Worm (Caenorhabditis elegans) whole organism, young adult: Measurements from ENCODE around the gene sos-1.

ENCODE experiments used
- K12H6.12 ChIP-seq: fragments of 200-800 bp; sonication (Bioruptor generic); optimal IDR thresholded peaks from 2 replicates; lab custom pipeline; 2018; ENCODE audit warnings: mild to moderate bottlenecking, missing genetic modification characterization, missing compliant biosample characterization
- Y79H2A.3 ChIP-seq: fragments of 200-800 bp; sonication (Bioruptor generic); conservative IDR thresholded peaks from 2 replicates; pipeline ENCODE4 v1.3.6; 2022; ENCODE audit warnings: missing genetic modification reagents, missing genetic modification characterization, missing compliant biosample characterization
- dpl-1 ChIP-seq: fragments of 150-350 bp; optimal IDR thresholded peaks from 2 replicates; lab custom pipeline; 2014; ENCODE audit warnings: missing biosample characterization, missing genetic modification reagents, missing genetic modification characterization
- him-1 ChIP-seq: sonication (generic microtip); optimal IDR thresholded peaks from 2 replicates; lab custom pipeline; 2016; ENCODE audit warnings: missing genotype, missing genetic modification reagents, missing genetic modification characterization, missing compliant biosample characterization
- nhr-179 ChIP-seq: sonication (generic microtip); optimal IDR thresholded peaks from 2 replicates; lab custom pipeline; 2016; ENCODE audit warnings: mild to moderate bottlenecking, missing genetic modification characterization, missing compliant biosample characterization
- snpc-1.1 ChIP-seq: sonication (generic microtip); optimal IDR thresholded peaks from 2 replicates; lab custom pipeline; 2017; ENCODE audit warnings: missing genetic modification characterization, mild to moderate bottlenecking, missing compliant biosample characterization, antibody characterized with exemption, moderate library complexity, missing genotype, missing genetic modification reagents; ENCODE audit not compliant: insufficient read depth
- snpc-3.4 ChIP-seq: sonication (generic microtip); optimal IDR thresholded peaks from 2 replicates; lab custom pipeline; 2017; ENCODE audit warnings: missing genetic modification characterization, mild to moderate bottlenecking, missing compliant biosample characterization, antibody characterized with exemption, moderate library complexity, missing genotype, missing genetic modification reagents
- snpc-4 ChIP-seq, 5 experiments: fragments of 150-350 bp in 1 of 5; sonication (generic microtip) in 4 of 5; optimal IDR thresholded peaks; 2 replicates each; lab custom pipeline; 2014 to 2018; ENCODE audit warnings: missing genetic modification characterization in 5 of 5, missing biosample characterization in 3 of 5, antibody characterized with exemption in 2 of 5, mild to moderate bottlenecking in 2 of 5, missing compliant biosample characterization in 2 of 5, missing genotype in 2 of 5, moderate library complexity in 2 of 5, missing genetic modification reagents in 1 of 5
- zim-3 ChIP-seq: sonication (generic microtip); optimal IDR thresholded peaks from 2 replicates; lab custom pipeline; 2017; ENCODE audit warnings: mild to moderate bottlenecking, missing genetic modification characterization, moderate library complexity, missing compliant biosample characterization

ce11 chrV:4483049-4483507 lies 66.0 kb downstream of the sos-1 start, which contains the start of gene exc-15:
- TF ChIP-seq K12H6.12 (tag; lab: Kevin White, UChicago) (no peak), snpc-4 (GFP tag; optimal IDR thresholded peaks at IDR 0.05; lab: Kevin White, UChicago) (no peak), snpc-4 (tag; optimal IDR thresholded peaks at IDR 0.05; lab: Kevin White, UChicago) (no peak), zim-3 (tag; lab: Kevin White, UChicago) (no peak), snpc-1.1 (tag; lab: Kevin White, UChicago) (no peak), Y79H2A.3 (GFP tag; lab: Robert Waterston, UW) (no peak), nhr-179 (no peak), dpl-1 (GFP tag; lab: Kevin White, UChicago) (no peak), snpc-3.4 (tag; lab: Kevin White, UChicago) (no peak), him-1 (tag; lab: Kevin White, UChicago) (no peak)
